Fruit fly (Drosophila melanogaster) whole organism, adult: ENCODE data around the gene elgi.

Source experiments
- CG11617 ChIP-seq: fragments of 200-800 bp; sonication (Bioruptor generic); optimal IDR thresholded peaks from 2 replicates; lab custom pipeline; 2017; ENCODE audit warnings: mild to moderate bottlenecking, missing biosample characterization, missing genetic modification reagents, missing genetic modification characterization
- CG12768 ChIP-seq: fragments of 200-800 bp; sonication (Bioruptor generic); optimal IDR thresholded peaks from 2 replicates; lab custom pipeline; 2017; ENCODE audit warnings: missing biosample characterization, missing genetic modification characterization, mild to moderate bottlenecking, moderate library complexity, missing genetic modification reagents
- CG14711 ChIP-seq: fragments of 200-800 bp; sonication (Bioruptor generic); optimal IDR thresholded peaks from 2 replicates; lab custom pipeline; 2018; ENCODE audit warnings: missing biosample characterization, mild to moderate bottlenecking, missing genetic modification characterization, moderate library complexity
- CG1620 ChIP-seq: fragments of 200-800 bp; sonication (Bioruptor generic); optimal IDR thresholded peaks from 2 replicates; lab custom pipeline; 2016; ENCODE audit warnings: missing biosample characterization, missing genetic modification characterization
- CG33017 ChIP-seq: fragments of 200-800 bp; sonication (Bioruptor generic); optimal IDR thresholded peaks from 2 replicates; lab custom pipeline; 2018; ENCODE audit warnings: missing biosample characterization, mild to moderate bottlenecking, missing genetic modification characterization, moderate library complexity
- CG5204 ChIP-seq: fragments of 200-800 bp; sonication (Bioruptor generic); optimal IDR thresholded peaks from 2 replicates; lab custom pipeline; 2016; ENCODE audit warnings: missing biosample characterization, missing genetic modification characterization
- CG7045 ChIP-seq: fragments of 200-800 bp; sonication (Bioruptor generic); optimal IDR thresholded peaks from 2 replicates; lab custom pipeline; 2017; ENCODE audit warnings: missing biosample characterization, mild to moderate bottlenecking, missing genetic modification characterization
- CG7101 ChIP-seq: fragments of 200-800 bp; sonication (Bioruptor generic); optimal IDR thresholded peaks from 2 replicates; lab custom pipeline; 2018; ENCODE audit warnings: missing biosample characterization, mild to moderate bottlenecking, missing genetic modification characterization, moderate library complexity
- Clk ChIP-seq: fragments of 200-800 bp; sonication (Bioruptor generic); optimal IDR thresholded peaks from 2 replicates; lab custom pipeline; 2017; ENCODE audit warnings: missing biosample characterization, missing genetic modification characterization
- Crg-1 ChIP-seq: fragments of 200-800 bp; sonication (Bioruptor generic); optimal IDR thresholded peaks from 2 replicates; lab custom pipeline; 2016; ENCODE audit warnings: missing biosample characterization, missing genetic modification characterization
- Hr96 ChIP-seq: fragments of 200-800 bp; sonication (Bioruptor generic); optimal IDR thresholded peaks from 2 replicates; lab custom pipeline; 2016; ENCODE audit warnings: missing biosample characterization, missing genetic modification characterization
- Mnt ChIP-seq: fragments of 200-800 bp; sonication (Bioruptor generic); optimal IDR thresholded peaks from 2 replicates; lab custom pipeline; 2016; ENCODE audit warnings: missing biosample characterization, mild to moderate bottlenecking, missing genetic modification characterization
- bab1 ChIP-seq: fragments of 200-800 bp; sonication (Bioruptor generic); optimal IDR thresholded peaks from 3 replicates; lab custom pipeline; 2019; ENCODE audit warnings: missing biosample characterization, mild to moderate bottlenecking, missing genetic modification characterization, moderate library complexity
- cic ChIP-seq: fragments of 200-800 bp; sonication (Bioruptor generic); optimal IDR thresholded peaks from 2 replicates; lab custom pipeline; 2017; ENCODE audit warnings: missing biosample characterization, mild to moderate bottlenecking, missing genetic modification characterization, moderate library complexity
- cnc ChIP-seq, 2 experiments: fragments of >200 bp; optimal IDR thresholded peaks; 2 replicates each; lab custom pipeline; 2017
- kay ChIP-seq: fragments of 200-800 bp; sonication (Bioruptor generic); peaks from one replicate; lab custom pipeline; 2016; ENCODE audit warnings: missing biosample characterization, missing genetic modification characterization, borderline replicate concordance
- ovo ChIP-seq: fragments of 200-800 bp; sonication (Bioruptor generic); optimal IDR thresholded peaks from 2 replicates; lab custom pipeline; 2016; ENCODE audit warnings: missing biosample characterization, missing genetic modification characterization
- pad ChIP-seq: fragments of 200-800 bp; sonication (Bioruptor generic); optimal IDR thresholded peaks from 3 replicates; lab custom pipeline; 2017; ENCODE audit warnings: missing biosample characterization, missing genetic modification characterization, mild to moderate bottlenecking, moderate library complexity, missing genetic modification reagents
- tj ChIP-seq: fragments of 200-800 bp; sonication (Bioruptor generic); optimal IDR thresholded peaks from 3 replicates; lab custom pipeline; 2017; ENCODE audit warnings: missing biosample characterization, mild to moderate bottlenecking, missing genetic modification characterization, moderate library complexity
- toe ChIP-seq: fragments of 200-800 bp; sonication (Bioruptor generic); optimal IDR thresholded peaks from 2 replicates; lab custom pipeline; 2016; ENCODE audit warnings: missing biosample characterization, missing genetic modification characterization

elgi gene

DNA sequence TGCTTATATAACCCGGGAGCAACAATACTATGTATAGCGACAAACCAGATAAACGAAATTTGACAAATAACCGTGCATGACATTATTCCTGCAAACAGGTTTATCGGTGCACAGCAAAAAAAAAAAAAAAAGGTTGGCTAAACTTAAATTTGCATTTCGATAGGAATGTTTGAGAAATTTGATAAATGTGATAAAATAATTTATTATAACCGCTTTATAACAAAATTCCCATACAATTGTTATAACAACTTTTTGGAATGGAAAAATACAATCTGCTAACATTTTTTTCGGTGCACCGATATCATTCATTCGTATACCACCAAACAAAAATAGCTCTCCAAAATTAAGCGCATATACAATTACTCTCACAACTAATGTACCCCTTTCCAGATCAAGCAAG, 21.2 kb downstream of the elgi start:
- no peak for TF ChIP-seq Clk (GFP tag; lab: Kevin White, UChicago)
- peak; percentile 30 for TF ChIP-seq CG5204 (GFP tag; lab: Kevin White, UChicago)
- TF ChIP-seq ovo (GFP tag; lab: Kevin White, UChicago) = no peak
- TF ChIP-seq CG7101 (tag; lab: Kevin White, UChicago) = peak; percentile 24
- TF ChIP-seq cic (GFP tag; lab: Kevin White, UChicago) = no peak
- no peak for TF ChIP-seq toe (GFP tag; lab: Kevin White, UChicago)
- peak; percentile 31 for TF ChIP-seq CG11617 (GFP tag; lab: Kevin White, UChicago)
- TF ChIP-seq CG1620 (GFP tag; lab: Kevin White, UChicago) = no peak
- TF ChIP-seq kay (GFP tag; lab: Kevin White, UChicago) = no peak
- no peak for TF ChIP-seq Mnt
- TF ChIP-seq CG7045 (GFP tag; lab: Kevin White, UChicago) = peak; percentile 8
- no peak for TF ChIP-seq CG12768 (GFP tag; lab: Kevin White, UChicago)
- TF ChIP-seq CG14711 (tag; lab: Kevin White, UChicago) = peak; percentile 61
- peak; percentile 39 for TF ChIP-seq CG33017 (tag; lab: Kevin White, UChicago)
- TF ChIP-seq pad = no peak
- no peak for TF ChIP-seq tj (GFP tag; lab: Kevin White, UChicago)
- no peak for TF ChIP-seq Crg-1 (GFP tag; lab: Kevin White, UChicago)
- TF ChIP-seq bab1 = peak; percentile 33
- no peak for TF ChIP-seq cnc (optimal IDR thresholded peaks at IDR 0.05; lab: Kevin White, UChicago)
- no peak for TF ChIP-seq Hr96

DNA sequence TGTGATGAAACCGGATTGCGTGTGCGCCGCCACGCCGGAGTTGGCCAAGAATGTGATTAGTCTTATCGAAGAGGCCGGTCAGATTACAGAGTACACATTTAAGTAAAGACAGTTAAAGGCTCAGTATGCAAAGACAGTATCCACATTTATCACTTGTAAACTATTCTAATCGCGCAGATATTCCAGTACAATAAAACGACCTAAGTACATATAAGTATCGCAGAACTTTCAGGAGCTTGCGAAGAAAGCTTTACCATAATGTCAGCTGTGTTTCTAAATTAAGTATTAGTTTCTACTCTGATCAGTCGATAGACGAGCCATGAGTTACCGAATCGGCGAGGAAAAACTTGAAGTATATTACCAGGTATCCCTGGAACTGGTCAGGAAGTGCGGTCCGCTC, 21.9 kb downstream of the elgi start, which contains the start of gene CG17028:
CG17028 (plus strand) TSS at position 301 of the 400 bp plus-strand sequence.
- TF ChIP-seq CG33017 (tag; lab: Kevin White, UChicago) (peak; percentile 24), CG11617 (GFP tag; lab: Kevin White, UChicago) (no peak)

DNA sequence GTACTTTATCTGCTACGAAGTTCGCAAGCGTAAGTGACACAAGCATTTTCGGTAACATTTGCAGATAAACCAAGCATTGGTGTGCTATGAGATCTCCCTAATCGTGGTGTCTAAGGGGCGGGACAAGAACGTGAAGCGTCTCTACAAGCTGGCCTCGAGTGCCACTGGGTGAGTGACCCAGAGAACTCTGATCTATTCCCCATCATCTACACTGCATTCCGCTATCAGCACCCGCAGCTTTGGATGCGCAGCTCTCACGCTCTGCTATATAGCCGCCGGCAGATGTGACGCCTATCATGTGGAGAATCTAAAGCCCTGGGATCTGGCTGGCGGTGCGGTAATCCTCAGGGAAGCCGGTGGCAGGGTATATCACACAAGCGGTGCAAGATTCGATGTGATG, 22.9 kb downstream of the elgi start:
- TF ChIP-seq tj (GFP tag; lab: Kevin White, UChicago) (no peak), kay (GFP tag; lab: Kevin White, UChicago) (no peak), CG7045 (GFP tag; lab: Kevin White, UChicago) (no peak), Clk (GFP tag; lab: Kevin White, UChicago) (no peak), ovo (GFP tag; lab: Kevin White, UChicago) (no peak), CG14711 (tag; lab: Kevin White, UChicago) (no peak), cic (GFP tag; lab: Kevin White, UChicago) (no peak), CG5204 (GFP tag; lab: Kevin White, UChicago) (no peak), cnc (optimal IDR thresholded peaks at IDR 0.05; lab: Kevin White, UChicago) (no peak), CG1620 (GFP tag; lab: Kevin White, UChicago) (no peak), Hr96 (no peak), CG7101 (tag; lab: Kevin White, UChicago) (no peak), bab1 (no peak), pad (no peak)

DNA sequence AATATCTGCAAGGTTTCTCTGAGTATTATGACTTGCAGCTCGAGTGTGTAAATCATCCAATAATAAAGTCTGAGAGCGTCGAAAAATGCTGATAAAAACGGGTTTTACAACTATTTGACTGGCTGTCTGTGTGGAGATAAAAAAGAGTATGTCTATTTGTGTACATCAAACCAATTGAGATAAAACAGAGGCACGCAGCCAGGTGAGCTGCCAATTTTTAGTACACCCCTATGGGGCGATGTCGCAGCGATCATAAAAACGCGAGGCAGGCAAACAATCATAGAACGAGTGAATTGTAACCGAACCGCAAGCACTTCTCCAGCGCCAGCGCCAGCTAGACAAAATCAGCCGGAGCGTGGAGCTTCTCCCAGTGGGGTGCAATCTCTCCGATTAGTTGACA, 23.6 kb downstream of the elgi start, which contains the start of gene CG17027:
CG17027 (plus strand) TSS at position 189 of the 400 bp plus-strand sequence.
- TF ChIP-seq tj (GFP tag; lab: Kevin White, UChicago) (no peak), cic (GFP tag; lab: Kevin White, UChicago) (peak; percentile 59)

DNA sequence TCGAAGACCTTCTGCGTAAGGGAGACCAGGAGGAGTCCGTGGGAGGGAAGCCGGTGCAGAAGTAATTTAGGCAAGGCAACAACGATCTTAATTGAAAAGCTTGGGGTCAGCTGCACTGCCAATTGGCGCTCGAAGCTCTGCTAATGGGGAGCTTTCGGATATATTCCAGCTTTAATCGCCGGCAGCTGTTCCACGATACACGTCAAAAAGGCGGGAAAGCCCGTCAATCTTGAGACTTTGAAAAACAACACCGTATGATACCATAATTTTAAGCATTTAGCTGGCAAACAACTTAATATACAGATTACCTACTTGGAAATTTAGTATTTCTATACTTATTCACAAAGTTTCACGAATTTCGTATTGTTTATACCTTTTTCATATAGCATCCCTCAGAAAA, 25.1 kb downstream of the elgi start:
- TF ChIP-seq CG12768 (GFP tag; lab: Kevin White, UChicago) = no peak
- no peak for TF ChIP-seq kay (GFP tag; lab: Kevin White, UChicago)
- TF ChIP-seq pad = no peak
- no peak for TF ChIP-seq CG33017 (tag; lab: Kevin White, UChicago)
- TF ChIP-seq CG7045 (GFP tag; lab: Kevin White, UChicago) = no peak
- TF ChIP-seq Hr96 = no peak
- TF ChIP-seq CG1620 (GFP tag; lab: Kevin White, UChicago) = no peak

DNA sequence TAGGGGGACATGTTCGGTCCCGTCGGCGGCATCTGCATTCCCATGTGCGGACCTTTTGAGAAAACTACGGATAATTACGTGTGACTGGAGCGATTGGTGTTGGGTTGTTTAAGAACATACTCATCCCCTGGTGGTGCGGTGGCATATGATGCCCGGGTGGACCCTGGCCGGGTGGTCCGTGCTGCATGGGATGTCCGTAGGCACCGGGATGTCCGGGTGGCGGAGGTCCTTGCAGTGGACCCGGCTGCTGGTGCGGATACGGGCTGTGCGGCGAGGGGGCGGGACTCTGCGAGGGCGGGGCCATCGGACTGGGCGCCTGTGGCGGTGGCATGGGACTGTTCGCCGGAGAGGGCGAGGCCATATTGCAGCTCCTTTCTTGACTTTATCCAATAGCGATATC, 25.8 kb downstream of the elgi start:
- no peak for TF ChIP-seq CG14711 (tag; lab: Kevin White, UChicago)
- TF ChIP-seq Mnt = no peak
- no peak for TF ChIP-seq CG7101 (tag; lab: Kevin White, UChicago)
- TF ChIP-seq Clk (GFP tag; lab: Kevin White, UChicago) = no peak
- TF ChIP-seq CG33017 (tag; lab: Kevin White, UChicago) = no peak
- TF ChIP-seq pad = no peak
- TF ChIP-seq cic (GFP tag; lab: Kevin White, UChicago) = no peak
- TF ChIP-seq cnc (optimal IDR thresholded peaks at IDR 0.05; lab: Kevin White, UChicago) = no peak
- no peak for TF ChIP-seq Hr96
- TF ChIP-seq CG11617 (GFP tag; lab: Kevin White, UChicago) = no peak
- no peak for TF ChIP-seq kay (GFP tag; lab: Kevin White, UChicago)
- no peak for TF ChIP-seq CG12768 (GFP tag; lab: Kevin White, UChicago)
- no peak for TF ChIP-seq bab1
- TF ChIP-seq Crg-1 (GFP tag; lab: Kevin White, UChicago) = no peak
- no peak for TF ChIP-seq toe (GFP tag; lab: Kevin White, UChicago)
- TF ChIP-seq CG5204 (GFP tag; lab: Kevin White, UChicago) = no peak
- no peak for TF ChIP-seq tj (GFP tag; lab: Kevin White, UChicago)
- no peak for TF ChIP-seq CG7045 (GFP tag; lab: Kevin White, UChicago)
- no peak for TF ChIP-seq CG1620 (GFP tag; lab: Kevin White, UChicago)
- no peak for TF ChIP-seq ovo (GFP tag; lab: Kevin White, UChicago)
